Fruit fly (Drosophila melanogaster) whole organism, embryonic: Measurements from ENCODE around the gene CG17177.

Experiments
- Atf6 ChIP-seq: fragments of 200-800 bp; sonication (Bioruptor generic); IDR thresholded peaks from 2 replicates; pipeline ENCODE4 v1.3.6; 2022; ENCODE audit warnings: missing biosample characterization, missing genetic modification characterization
- BEAF-32 ChIP-seq: fragments of 200-800 bp; sonication (Bioruptor generic); optimal IDR thresholded peaks from 3 replicates; lab custom pipeline; 2017; ENCODE audit warnings: missing biosample characterization, missing genetic modification characterization, mild to moderate bottlenecking, moderate library complexity, missing genetic modification reagents
- CG10267 ChIP-seq: fragments of 200-800 bp; sonication (Bioruptor generic); optimal IDR thresholded peaks from 2 replicates; lab custom pipeline; 2018; ENCODE audit warnings: missing biosample characterization, mild to moderate bottlenecking, missing genetic modification characterization, moderate library complexity
- CG10366 ChIP-seq: fragments of 200-800 bp; sonication (Bioruptor generic); IDR thresholded peaks from 2 replicates; pipeline ENCODE4 v1.3.6; 2022; ENCODE audit warnings: missing biosample characterization, missing genetic modification characterization
- CG11398 ChIP-seq: fragments of 200-800 bp; sonication (Bioruptor generic); optimal IDR thresholded peaks from 2 replicates; lab custom pipeline; 2016; ENCODE audit warnings: missing biosample characterization, missing genetic modification characterization
- CG13287 ChIP-seq: fragments of 200-800 bp; sonication (Bioruptor generic); IDR thresholded peaks from 2 replicates; pipeline ENCODE4 v1.3.6; 2022; ENCODE audit warnings: missing biosample characterization, missing genetic modification characterization; ENCODE audit not compliant: partially characterized antibody
- CG13775 ChIP-seq: fragments of 200-800 bp; sonication (Bioruptor generic); optimal IDR thresholded peaks from 3 replicates; lab custom pipeline; 2017; ENCODE audit warnings: missing biosample characterization, mild to moderate bottlenecking, missing genetic modification characterization
- CG14441 ChIP-seq: fragments of 200-800 bp; sonication (Bioruptor generic); IDR thresholded peaks from 2 replicates; pipeline ENCODE4 v1.3.6; 2022; ENCODE audit warnings: missing biosample characterization, missing genetic modification characterization
- CG14710 ChIP-seq: fragments of 200-800 bp; sonication (Bioruptor generic); optimal IDR thresholded peaks from 3 replicates; lab custom pipeline; 2019; ENCODE audit warnings: missing biosample characterization, mild to moderate bottlenecking, missing genetic modification characterization, moderate library complexity
- CG14860 ChIP-seq: fragments of 200-800 bp; sonication (Bioruptor generic); IDR thresholded peaks from 3 replicates; pipeline ENCODE4 v1.3.6; 2022; ENCODE audit warnings: missing biosample characterization, missing genetic modification characterization; ENCODE audit not compliant: partially characterized antibody
- CG17186 ChIP-seq: fragments of 200-800 bp; sonication (Bioruptor generic); optimal IDR thresholded peaks from 3 replicates; lab custom pipeline; 2017; ENCODE audit warnings: missing biosample characterization, missing genetic modification reagents, missing genetic modification characterization
- CG17912 ChIP-seq: fragments of 200-800 bp; sonication (Bioruptor generic); optimal IDR thresholded peaks from 2 replicates; lab custom pipeline; 2018; ENCODE audit warnings: missing biosample characterization, mild to moderate bottlenecking, missing genetic modification characterization
- CG18262 ChIP-seq: fragments of 200-800 bp; optimal IDR thresholded peaks from 3 replicates; lab custom pipeline; 2019; ENCODE audit warnings: missing biosample characterization, mild to moderate bottlenecking, missing genetic modification characterization, moderate library complexity
- CG4854 ChIP-seq: fragments of 200-800 bp; sonication (Bioruptor generic); optimal IDR thresholded peaks from 2 replicates; lab custom pipeline; 2016; ENCODE audit warnings: missing biosample characterization, missing genetic modification characterization, inconsistent platforms
- CG7357 ChIP-seq: fragments of 200-800 bp; sonication (Bioruptor generic); IDR thresholded peaks from 3 replicates; pipeline ENCODE4 v1.3.6; 2022; ENCODE audit warnings: missing biosample characterization, missing genetic modification characterization
- CG7963 ChIP-seq: fragments of 200-800 bp; sonication (Bioruptor generic); IDR thresholded peaks from 3 replicates; pipeline ENCODE4 v1.3.6; 2022; ENCODE audit warnings: missing biosample characterization, missing genetic modification characterization; ENCODE audit not compliant: partially characterized antibody
- CG8359 ChIP-seq: fragments of 200-800 bp; sonication (Bioruptor generic); optimal IDR thresholded peaks from 2 replicates; lab custom pipeline; 2017; ENCODE audit warnings: missing biosample characterization, mild to moderate bottlenecking, missing genetic modification characterization, borderline replicate concordance
- Chrac-16 ChIP-seq: fragments of 200-800 bp; sonication (Bioruptor generic); optimal IDR thresholded peaks from 3 replicates; lab custom pipeline; 2016; ENCODE audit warnings: missing biosample characterization, missing genetic modification characterization
- Dek ChIP-seq: fragments of 200-800 bp; sonication (Bioruptor generic); optimal IDR thresholded peaks from 3 replicates; lab custom pipeline; 2019; ENCODE audit warnings: missing biosample characterization, mild to moderate bottlenecking, missing genetic modification characterization, moderate library complexity
- Ets65A ChIP-seq: fragments of 200-800 bp; sonication (Bioruptor generic); peaks from one replicate; lab custom pipeline; 2016; ENCODE audit warnings: missing biosample characterization, missing genetic modification characterization
- GATAe ChIP-seq: fragments of 200-800 bp; sonication (Bioruptor generic); conservative IDR thresholded peaks from 2 replicates; pipeline ENCODE4 v1.3.6; 2022; ENCODE audit warnings: missing biosample characterization, missing genetic modification characterization
- HLH3B ChIP-seq: fragments of 200-800 bp; sonication (Bioruptor generic); IDR thresholded peaks from 2 replicates; pipeline ENCODE4 v1.3.6; 2022; ENCODE audit warnings: missing biosample characterization, missing genetic modification characterization
- Meics ChIP-seq: fragments of 200-800 bp; sonication (Bioruptor generic); optimal IDR thresholded peaks from 2 replicates; lab custom pipeline; 2017; ENCODE audit warnings: missing biosample characterization, mild to moderate bottlenecking, missing genetic modification characterization
- Nf-YB ChIP-seq: fragments of 200-800 bp; sonication (Bioruptor generic); optimal IDR thresholded peaks from 3 replicates; lab custom pipeline; 2019; ENCODE audit warnings: missing biosample characterization, mild to moderate bottlenecking, missing genetic modification characterization, moderate library complexity
- NfI ChIP-seq: fragments of 200-800 bp; sonication (Bioruptor generic); optimal IDR thresholded peaks from 3 replicates; lab custom pipeline; 2018; ENCODE audit warnings: missing biosample characterization, mild to moderate bottlenecking, missing genetic modification characterization, moderate library complexity
- Tbp ChIP-seq: fragments of >200 bp; optimal IDR thresholded peaks from 2 replicates; lab custom pipeline; 2018; ENCODE audit warnings: missing biosample characterization, missing genetic modification characterization
- Trl ChIP-seq, 3 experiments: fragments of >200 bp in 2 of 3; fragments of 200-800 bp in 1 of 3; sonication (Bioruptor generic) in 1 of 3; optimal IDR thresholded peaks; 2 replicates in 1 of 3; 3 replicates in 2 of 3; lab custom pipeline; 2016 to 2017; ENCODE audit warnings: missing biosample characterization in 1 of 3, missing genetic modification characterization in 1 of 3
- ab ChIP-seq: fragments of 200-800 bp; sonication (Bioruptor generic); optimal IDR thresholded peaks from 2 replicates; lab custom pipeline; 2016; ENCODE audit warnings: missing biosample characterization, missing genetic modification characterization
- bbx ChIP-seq: fragments of 200-800 bp; sonication (Bioruptor generic); IDR thresholded peaks from 2 replicates; pipeline ENCODE4 v1.3.6; 2022; ENCODE audit warnings: missing biosample characterization, missing genetic modification characterization; ENCODE audit not compliant: partially characterized antibody
- br ChIP-seq: fragments of >200 bp; optimal IDR thresholded peaks from 2 replicates; lab custom pipeline; 2017
- bsh ChIP-seq, 2 experiments: fragments of 200-800 bp; sonication (Bioruptor generic); optimal IDR thresholded peaks; 2 replicates each; lab custom pipeline; 2017 to 2018; ENCODE audit warnings: mild to moderate bottlenecking in 2 of 2, missing biosample characterization in 2 of 2, missing genetic modification characterization in 2 of 2, moderate library complexity in 1 of 2
- caup ChIP-seq: fragments of 200-800 bp; sonication (Bioruptor generic); optimal IDR thresholded peaks from 3 replicates; lab custom pipeline; 2017; ENCODE audit warnings: missing biosample characterization, mild to moderate bottlenecking, missing genetic modification characterization, moderate library complexity; ENCODE audit not compliant: severe bottlenecking
- croc ChIP-seq: fragments of 200-800 bp; sonication (Bioruptor generic); conservative IDR thresholded peaks from 3 replicates; pipeline ENCODE4 v1.3.6; 2022; ENCODE audit warnings: missing biosample characterization, missing genetic modification characterization
- crol ChIP-seq: fragments of 200-800 bp; sonication (Bioruptor generic); IDR thresholded peaks from 2 replicates; pipeline ENCODE4 v1.3.6; 2022; ENCODE audit warnings: missing biosample characterization, missing genetic modification characterization
- ems ChIP-seq: fragments of 200-800 bp; sonication (Bioruptor generic); optimal IDR thresholded peaks from 3 replicates; lab custom pipeline; 2016; ENCODE audit warnings: missing biosample characterization, missing genetic modification characterization
- eyg ChIP-seq: fragments of 200-800 bp; sonication (Bioruptor generic); optimal IDR thresholded peaks from 3 replicates; lab custom pipeline; 2016; ENCODE audit warnings: missing biosample characterization, missing genetic modification characterization
- fd102C ChIP-seq: fragments of 200-800 bp; sonication (Bioruptor generic); optimal IDR thresholded peaks from 2 replicates; lab custom pipeline; 2018; ENCODE audit warnings: missing biosample characterization, mild to moderate bottlenecking, missing genetic modification characterization, moderate library complexity
- gce ChIP-seq: fragments of 200-800 bp; sonication (Bioruptor generic); IDR thresholded peaks from 3 replicates; pipeline ENCODE4 v1.3.6; 2022; ENCODE audit warnings: missing biosample characterization, missing genetic modification characterization
- gcm ChIP-seq: fragments of 200-800 bp; sonication (Bioruptor generic); optimal IDR thresholded peaks from 2 replicates; lab custom pipeline; 2019; ENCODE audit warnings: missing biosample characterization, mild to moderate bottlenecking, missing genetic modification characterization, moderate library complexity
- grn ChIP-seq: fragments of 200-800 bp; sonication (Bioruptor generic); optimal IDR thresholded peaks from 3 replicates; lab custom pipeline; 2017; ENCODE audit warnings: missing biosample characterization, missing genetic modification characterization
- ind ChIP-seq: fragments of 200-800 bp; sonication (Bioruptor generic); optimal IDR thresholded peaks from 3 replicates; lab custom pipeline; 2016; ENCODE audit warnings: missing biosample characterization, missing genetic modification characterization
- lab ChIP-seq: fragments of 200-800 bp; sonication (Bioruptor generic); optimal IDR thresholded peaks from 3 replicates; lab custom pipeline; 2017; ENCODE audit warnings: missing biosample characterization, missing genetic modification characterization, mild to moderate bottlenecking, moderate library complexity, missing genetic modification reagents
- oc ChIP-seq: fragments of 200-800 bp; sonication (Bioruptor generic); optimal IDR thresholded peaks from 2 replicates; lab custom pipeline; 2018; ENCODE audit warnings: missing biosample characterization, mild to moderate bottlenecking, missing genetic modification characterization, moderate library complexity
- pan ChIP-seq, 4 experiments: fragments of >200 bp in 3 of 4; fragments of 200-800 bp in 1 of 4; sonication (Bioruptor generic) in 1 of 4; optimal IDR thresholded peaks in 3 of 4; IDR thresholded peaks in 1 of 4; 2 replicates each; pipeline versions ENCODE4 v1.3.6 to Lab custom; 2017 to 2022; ENCODE audit warnings: missing biosample characterization in 2 of 4, missing genetic modification characterization in 2 of 4, mixed read lengths in 1 of 4
- stc ChIP-seq: fragments of 200-800 bp; sonication (Bioruptor generic); IDR thresholded peaks from 2 replicates; pipeline ENCODE4 v1.3.6; 2022; ENCODE audit warnings: missing biosample characterization, missing genetic modification characterization
- unc-4 ChIP-seq: fragments of 200-800 bp; sonication (Bioruptor generic); IDR thresholded peaks from 2 replicates; pipeline ENCODE4 v1.3.6; 2022; ENCODE audit warnings: missing biosample characterization, missing genetic modification characterization; ENCODE audit not compliant: partially characterized antibody
- z ChIP-seq: fragments of 200-800 bp; sonication (Bioruptor generic); IDR thresholded peaks from 3 replicates; pipeline ENCODE4 v1.3.6; 2022; ENCODE audit warnings: missing biosample characterization, missing genetic modification characterization
- zfh2 ChIP-seq: fragments of 200-800 bp; sonication (Bioruptor generic); optimal IDR thresholded peaks from 2 replicates; lab custom pipeline; 2016; ENCODE audit warnings: missing biosample characterization, missing genetic modification characterization

CG17177 gene

dm6 chr3L:14665802-14666351 lies 35.6 kb downstream of the CG17177 start (continued):
- TF ChIP-seq CG10267 = peak; percentile 85
- no peak for TF ChIP-seq br (lab: Kevin White, UChicago)
- TF ChIP-seq gcm (GFP tag; lab: Kevin White, UChicago) = peak; percentile 88
- TF ChIP-seq NfI (GFP tag; lab: Kevin White, UChicago) = peak; percentile 86
- TF ChIP-seq zfh2 (GFP tag; lab: Kevin White, UChicago) = peak; percentile 66
- no peak for TF ChIP-seq Tbp (GFP tag; lab: Kevin White, UChicago)
- TF ChIP-seq CG11398 (GFP tag; lab: Kevin White, UChicago) = peak; percentile 84
- TF ChIP-seq grn (GFP tag; lab: Kevin White, UChicago) = peak; percentile 61
- TF ChIP-seq caup (GFP tag; lab: Kevin White, UChicago) = peak; percentile 90
- peak; percentile 92 for TF ChIP-seq ems (GFP tag; lab: Kevin White, UChicago)
- TF ChIP-seq bbx (GFP tag; lab: Robert Waterston, UW) = 0 out of 2 replicates have a peak, but pooled peaks have one; percentile 11
- TF ChIP-seq Ets65A (GFP tag; lab: Kevin White, UChicago) = peak; percentile 99
- TF ChIP-seq oc = peak; percentile 90
- peak; percentile 79 for TF ChIP-seq Nf-YB
- no peak for TF ChIP-seq Trl (optimal IDR thresholded peaks at IDR 0.05; lab: Kevin White, UChicago)
- TF ChIP-seq Trl (GFP tag; optimal IDR thresholded peaks at IDR 0.05; lab: Kevin White, UChicago) = peak; percentile 89
- TF ChIP-seq Meics (GFP tag; lab: Kevin White, UChicago) = peak; percentile 85
- TF ChIP-seq CG8359 = peak; percentile 79
- TF ChIP-seq CG14860 (GFP tag; lab: Robert Waterston, UW) = no peak
- peak; percentile 81 for TF ChIP-seq CG10366 (GFP tag; lab: Robert Waterston, UW)
- peak; percentile 85 for TF ChIP-seq CG14441 (GFP tag; lab: Robert Waterston, UW)
- no peak for TF ChIP-seq unc-4 (GFP tag; lab: Robert Waterston, UW)
- peak; percentile 69 for TF ChIP-seq eyg (GFP tag; lab: Kevin White, UChicago)
- TF ChIP-seq CG13287 = no peak
- no peak for TF ChIP-seq pan (optimal IDR thresholded peaks at IDR 0.05; lab: Kevin White, UChicago)
- TF ChIP-seq pan (GFP tag; optimal IDR thresholded peaks at IDR 0.05 in 1 of 2, IDR thresholded peaks at IDR 0.05 in 1 of 2) = peak in 1 of 2 experiments; percentile 90
- TF ChIP-seq lab (GFP tag; lab: Kevin White, UChicago) = peak; percentile 93
- TF ChIP-seq CG7963 (GFP tag; lab: Robert Waterston, UW) = no peak
- TF ChIP-seq CG13775 = peak; percentile 83
- peak; percentile 48; the same call in 2 of the 3 replicates for TF ChIP-seq CG7357 (GFP tag; lab: Robert Waterston, UW)
- TF ChIP-seq croc = peak; percentile 79
- TF ChIP-seq fd102C (GFP tag; lab: Kevin White, UChicago) = peak; percentile 66
- peak; percentile 53 for TF ChIP-seq crol
- TF ChIP-seq GATAe (GFP tag; lab: Robert Waterston, UW) = 0 out of 2 replicates have a peak, but pooled peaks have one; percentile 9
- TF ChIP-seq ind (GFP tag; lab: Kevin White, UChicago) = peak; percentile 80
- peak; percentile 89 for TF ChIP-seq HLH3B (GFP tag; lab: Robert Waterston, UW)
- TF ChIP-seq gce (GFP tag; lab: Robert Waterston, UW) = peak; percentile 80; the same call in 2 of the 3 replicates
- TF ChIP-seq CG17186 = no peak
- peak; percentile 83 for TF ChIP-seq stc (GFP tag; lab: Robert Waterston, UW)
- TF ChIP-seq z = no peak
- peak; percentile 88 to 95 for TF ChIP-seq bsh (GFP tag; optimal IDR thresholded peaks at IDR 0.05; lab: Kevin White, UChicago)
- TF ChIP-seq BEAF-32 (GFP tag; lab: Kevin White, UChicago) = no peak
- TF ChIP-seq CG17912 (GFP tag; lab: Kevin White, UChicago) = peak; percentile 68
- peak; percentile 87 for TF ChIP-seq Chrac-16 (GFP tag; lab: Kevin White, UChicago)
- TF ChIP-seq ab (GFP tag; lab: Kevin White, UChicago) = peak; percentile 60
- peak; percentile 89 for TF ChIP-seq CG14710 (tag; lab: Kevin White, UChicago)
- TF ChIP-seq Dek (tag; lab: Kevin White, UChicago) = peak; percentile 75
- peak; percentile 90 for TF ChIP-seq Atf6 (GFP tag; lab: Robert Waterston, UW)
- TF ChIP-seq CG4854 = peak; percentile 89
- peak; percentile 92 for TF ChIP-seq CG18262
